Fruit fly (Drosophila melanogaster) whole organism, wandering third instar larva: ENCODE data around the gene Sfp23F.

Source experiments
- Jra ChIP-seq: sonication (Bioruptor generic); optimal IDR thresholded peaks from 2 replicates; lab custom pipeline; 2016; ENCODE audit warnings: missing biosample characterization, missing genetic modification characterization
- OdsH ChIP-seq: fragments of 200-800 bp; sonication (Bioruptor generic); optimal IDR thresholded peaks from 2 replicates; lab custom pipeline; 2016; ENCODE audit warnings: missing biosample characterization, mild to moderate bottlenecking, missing genetic modification characterization
- br ChIP-seq: fragments of 200-800 bp; sonication (Bioruptor generic); optimal IDR thresholded peaks from 2 replicates; lab custom pipeline; 2016; ENCODE audit warnings: missing biosample characterization, missing genetic modification characterization
- dl ChIP-seq, 2 experiments: fragments of 175-275, 200-275 bp in 1 of 2; fragments of 200-275 bp in 1 of 2; sonication (Bioruptor generic); optimal IDR thresholded peaks; lab custom pipeline; 2018; ENCODE audit warnings: mild to moderate bottlenecking in 2 of 2, missing biosample characterization in 2 of 2, missing genetic modification characterization in 2 of 2, moderate library complexity in 2 of 2; ENCODE audit not compliant: partially characterized antibody in 2 of 2, insufficient read depth in 1 of 2
- fru ChIP-seq: fragments of 200-800 bp; sonication (Bioruptor generic); optimal IDR thresholded peaks from 3 replicates; lab custom pipeline; 2016; ENCODE audit warnings: missing biosample characterization, mild to moderate bottlenecking, missing genetic modification characterization
- jim ChIP-seq: fragments of 175-275, 200-325 bp; sonication (Bioruptor generic); optimal IDR thresholded peaks from 2 replicates; lab custom pipeline; 2016; ENCODE audit warnings: missing biosample characterization, mild to moderate bottlenecking, missing genetic modification characterization
- sv ChIP-seq: fragments of 200-800 bp; sonication (Bioruptor generic); optimal IDR thresholded peaks from 3 replicates; lab custom pipeline; 2016; ENCODE audit warnings: missing biosample characterization, missing genetic modification characterization

The Sfp23F gene

dm6 chr2L:3338566-3339215 lies 48.9 kb downstream of the Sfp23F start (continued):
- no peak for TF ChIP-seq jim
- TF ChIP-seq Jra (GFP tag; lab: Kevin White, UChicago), result no peak
- TF ChIP-seq br, result peak; percentile 67
- peak; percentile 36 for TF ChIP-seq OdsH
- peak; percentile 21 for TF ChIP-seq sv (GFP tag; lab: Kevin White, UChicago)
- no peak for TF ChIP-seq dl (GFP tag; optimal IDR thresholded peaks at IDR 0.05; lab: Kevin White, UChicago; ENCODE audit: insufficient read depth in 1 of 2, partially characterized antibody in 2 of 2)
- peak; percentile 18 for TF ChIP-seq fru (GFP tag; lab: Kevin White, UChicago)
